Fruit fly (Drosophila melanogaster) whole organism, prepupa: ENCODE measurements around the gene CG33285.

Experiments
- Blimp-1 ChIP-seq: fragments of 200-800 bp; sonication (Bioruptor generic); optimal IDR thresholded peaks from 3 replicates; lab custom pipeline; 2017; ENCODE audit warnings: missing biosample characterization, missing genetic modification characterization, mild to moderate bottlenecking, moderate library complexity, missing genetic modification reagents
- CG10631 ChIP-seq: fragments of 200-800 bp; sonication (Bioruptor generic); optimal IDR thresholded peaks from 2 replicates; lab custom pipeline; 2016; ENCODE audit warnings: missing biosample characterization, missing genetic modification characterization
- CG11294 ChIP-seq: fragments of 200-800 bp; sonication (Bioruptor generic); IDR thresholded peaks from 2 replicates; pipeline ENCODE4 v1.3.6; 2022; ENCODE audit warnings: missing biosample characterization, missing genetic modification characterization
- CG11762 ChIP-seq: fragments of 200-800 bp; sonication (Bioruptor generic); optimal IDR thresholded peaks from 3 replicates; lab custom pipeline; 2016; ENCODE audit warnings: missing biosample characterization, missing genetic modification characterization; ENCODE audit not compliant: insufficient read depth
- CG11902 ChIP-seq: fragments of 200-800 bp; sonication (Bioruptor generic); optimal IDR thresholded peaks from 3 replicates; lab custom pipeline; 2016; ENCODE audit warnings: missing biosample characterization, missing genetic modification characterization
- CG15336 ChIP-seq: fragments of 200-800 bp; sonication (Bioruptor generic); IDR thresholded peaks from 2 replicates; pipeline ENCODE4 v1.3.6; 2022; ENCODE audit warnings: missing biosample characterization, missing genetic modification characterization
- CG1621 ChIP-seq: fragments of 200-800 bp; sonication (Bioruptor generic); optimal IDR thresholded peaks from 3 replicates; lab custom pipeline; 2018; ENCODE audit warnings: missing biosample characterization, mild to moderate bottlenecking, missing genetic modification characterization
- CG16779 ChIP-seq: fragments of 200-800 bp; sonication (Bioruptor generic); optimal IDR thresholded peaks from 3 replicates; lab custom pipeline; 2017; ENCODE audit warnings: missing biosample characterization, mild to moderate bottlenecking, missing genetic modification characterization
- CG3032 ChIP-seq: fragments of 200-800 bp; optimal IDR thresholded peaks from 2 replicates; lab custom pipeline; 2019; ENCODE audit warnings: missing biosample characterization, mild to moderate bottlenecking, missing genetic modification characterization, moderate library complexity
- CG31627 ChIP-seq: fragments of 200-800 bp; sonication (Bioruptor generic); optimal IDR thresholded peaks from 3 replicates; lab custom pipeline; 2016; ENCODE audit warnings: missing biosample characterization, missing genetic modification characterization
- CG32006 ChIP-seq: fragments of 200-800 bp; sonication (Bioruptor generic); optimal IDR thresholded peaks from 3 replicates; lab custom pipeline; 2017; ENCODE audit warnings: missing biosample characterization, mild to moderate bottlenecking, missing genetic modification characterization
- CG3919 ChIP-seq: fragments of 200-800 bp; sonication (Bioruptor generic); optimal IDR thresholded peaks from 3 replicates; lab custom pipeline; 2016; ENCODE audit warnings: missing biosample characterization, missing genetic modification characterization
- CG4318 ChIP-seq: fragments of 200-800 bp; sonication (Bioruptor generic); optimal IDR thresholded peaks from 3 replicates; lab custom pipeline; 2017; ENCODE audit warnings: missing biosample characterization, mild to moderate bottlenecking, missing genetic modification characterization
- CG6163 ChIP-seq: fragments of 200-800 bp; sonication (Bioruptor generic); IDR thresholded peaks from 3 replicates; pipeline ENCODE4 v1.3.6; 2022; ENCODE audit warnings: missing biosample characterization, missing genetic modification characterization
- CG6276 ChIP-seq: fragments of 200-800 bp; sonication (Bioruptor generic); optimal IDR thresholded peaks from 2 replicates; lab custom pipeline; 2017; ENCODE audit warnings: missing biosample characterization, mild to moderate bottlenecking, missing genetic modification characterization
- CG6792 ChIP-seq: fragments of 200-800 bp; sonication (Bioruptor generic); optimal IDR thresholded peaks from 3 replicates; lab custom pipeline; 2016; ENCODE audit warnings: missing biosample characterization, missing genetic modification characterization
- CG6808 ChIP-seq: fragments of 200-800 bp; sonication (Bioruptor generic); optimal IDR thresholded peaks from 3 replicates; lab custom pipeline; 2017; ENCODE audit warnings: missing biosample characterization, missing genetic modification characterization, mild to moderate bottlenecking, moderate library complexity, missing genetic modification reagents
- CG6854 ChIP-seq: fragments of 200-800 bp; sonication (Bioruptor generic); optimal IDR thresholded peaks from 2 replicates; lab custom pipeline; 2017; ENCODE audit warnings: missing biosample characterization, mild to moderate bottlenecking, missing genetic modification characterization
- CG8119 ChIP-seq: fragments of 200-800 bp; sonication (Bioruptor generic); IDR thresholded peaks from 3 replicates; pipeline ENCODE4 v1.3.6; 2022; ENCODE audit warnings: missing biosample characterization, missing genetic modification characterization
- CG8319 ChIP-seq: fragments of 200-800 bp; sonication (Bioruptor generic); optimal IDR thresholded peaks from 3 replicates; lab custom pipeline; 2016; ENCODE audit warnings: missing biosample characterization, missing genetic modification characterization
- CG8632 ChIP-seq: fragments of 200-800 bp; sonication (Bioruptor generic); optimal IDR thresholded peaks from 3 replicates; lab custom pipeline; 2016; ENCODE audit warnings: missing biosample characterization, missing genetic modification characterization
- Eip75B ChIP-seq: fragments of 200-800 bp; sonication (Bioruptor generic); optimal IDR thresholded peaks from 3 replicates; lab custom pipeline; 2016; ENCODE audit warnings: missing biosample characterization, missing genetic modification characterization
- Eip78C ChIP-seq: fragments of 200-800 bp; sonication (Bioruptor generic); peaks from one replicate; lab custom pipeline; 2016; ENCODE audit warnings: missing biosample characterization, missing genetic modification characterization
- Ets21C ChIP-seq: fragments of 200-800 bp; sonication (Bioruptor generic); optimal IDR thresholded peaks from 3 replicates; lab custom pipeline; 2016; ENCODE audit warnings: missing biosample characterization, missing genetic modification characterization
- Ets96B ChIP-seq: fragments of 200-800 bp; optimal IDR thresholded peaks from 2 replicates; lab custom pipeline; 2019; ENCODE audit warnings: missing biosample characterization, mild to moderate bottlenecking, missing genetic modification characterization, moderate library complexity
- Gug ChIP-seq: fragments of 200-800 bp; sonication (Bioruptor generic); IDR thresholded peaks from 2 replicates; pipeline ENCODE4 v1.3.6; 2022; ENCODE audit warnings: missing biosample characterization, missing genetic modification characterization
- Hr39 ChIP-seq: fragments of 200-800 bp; sonication (Bioruptor generic); optimal IDR thresholded peaks from 2 replicates; lab custom pipeline; 2016; ENCODE audit warnings: missing biosample characterization, missing genetic modification characterization
- Hr4 ChIP-seq: fragments of 200-800 bp; sonication (Bioruptor generic); optimal IDR thresholded peaks from 3 replicates; lab custom pipeline; 2016; ENCODE audit warnings: missing biosample characterization, missing genetic modification characterization
- Met ChIP-seq: fragments of 200-800 bp; sonication (Bioruptor generic); optimal IDR thresholded peaks from 3 replicates; lab custom pipeline; 2016; ENCODE audit warnings: missing biosample characterization, missing genetic modification characterization
- Sox102F ChIP-seq: fragments of 200-800 bp; sonication (Bioruptor generic); optimal IDR thresholded peaks from 2 replicates; lab custom pipeline; 2016; ENCODE audit warnings: missing biosample characterization, mild to moderate bottlenecking, missing genetic modification characterization
- Sox15 ChIP-seq: fragments of 200-800 bp; sonication (Bioruptor generic); optimal IDR thresholded peaks from 3 replicates; lab custom pipeline; 2016; ENCODE audit warnings: missing biosample characterization, missing genetic modification characterization
- achi ChIP-seq: fragments of 200-800 bp; sonication (Bioruptor generic); optimal IDR thresholded peaks from 3 replicates; lab custom pipeline; 2016; ENCODE audit warnings: missing biosample characterization, missing genetic modification characterization
- acj6 ChIP-seq: fragments of 200-800 bp; sonication (Bioruptor generic); optimal IDR thresholded peaks from 3 replicates; lab custom pipeline; 2016; ENCODE audit warnings: missing biosample characterization, missing genetic modification characterization
- cyc ChIP-seq: fragments of 200-800 bp; sonication (Bioruptor generic); optimal IDR thresholded peaks from 3 replicates; lab custom pipeline; 2016; ENCODE audit warnings: missing biosample characterization, missing genetic modification characterization
- dac ChIP-seq: fragments of 200-800 bp; sonication (Bioruptor generic); optimal IDR thresholded peaks from 2 replicates; lab custom pipeline; 2017; ENCODE audit warnings: missing biosample characterization, mild to moderate bottlenecking, missing genetic modification characterization
- dsx ChIP-seq: fragments of 200-800 bp; optimal IDR thresholded peaks from 3 replicates; lab custom pipeline; 2019; ENCODE audit warnings: missing biosample characterization, mild to moderate bottlenecking, missing genetic modification characterization, moderate library complexity; ENCODE audit not compliant: poor library complexity, severe bottlenecking
- eg ChIP-seq: fragments of 200-800 bp; sonication (Bioruptor generic); IDR thresholded peaks from 3 replicates; pipeline ENCODE4 v1.3.6; 2022; ENCODE audit warnings: missing biosample characterization, missing genetic modification characterization
- fd85E ChIP-seq: fragments of 200-800 bp; sonication (Bioruptor generic); optimal IDR thresholded peaks from 3 replicates; lab custom pipeline; 2016; ENCODE audit warnings: missing biosample characterization, missing genetic modification characterization
- net ChIP-seq: fragments of 200-800 bp; sonication (Bioruptor generic); optimal IDR thresholded peaks from 3 replicates; lab custom pipeline; 2016; ENCODE audit warnings: missing biosample characterization, missing genetic modification characterization
- pdm3 ChIP-seq: fragments of 200-800 bp; sonication (Bioruptor generic); optimal IDR thresholded peaks from 3 replicates; lab custom pipeline; 2016; ENCODE audit warnings: missing biosample characterization, missing genetic modification characterization
- salr ChIP-seq, 2 experiments: fragments of 200-800 bp; sonication (Bioruptor generic); optimal IDR thresholded peaks; 3 replicates each; lab custom pipeline; 2016 to 2018; ENCODE audit warnings: missing biosample characterization in 2 of 2, missing genetic modification characterization in 2 of 2, mild to moderate bottlenecking in 1 of 2
- spab ChIP-seq: fragments of 200-800 bp; sonication (Bioruptor generic); optimal IDR thresholded peaks from 2 replicates; lab custom pipeline; 2017; ENCODE audit warnings: missing biosample characterization, mild to moderate bottlenecking, missing genetic modification characterization, missing genetic modification reagents
- ss ChIP-seq, 2 experiments: fragments of 200-800 bp; sonication (Bioruptor generic); optimal IDR thresholded peaks; 2 replicates in 1 of 2; 3 replicates in 1 of 2; lab custom pipeline; 2017 to 2018; ENCODE audit warnings: mild to moderate bottlenecking in 2 of 2, missing biosample characterization in 2 of 2, missing genetic modification characterization in 2 of 2, moderate library complexity in 1 of 2
- topi ChIP-seq: fragments of 200-800 bp; sonication (Bioruptor generic); optimal IDR thresholded peaks from 3 replicates; lab custom pipeline; 2016; ENCODE audit warnings: missing biosample characterization, missing genetic modification characterization

The CG33285 gene

DNA sequence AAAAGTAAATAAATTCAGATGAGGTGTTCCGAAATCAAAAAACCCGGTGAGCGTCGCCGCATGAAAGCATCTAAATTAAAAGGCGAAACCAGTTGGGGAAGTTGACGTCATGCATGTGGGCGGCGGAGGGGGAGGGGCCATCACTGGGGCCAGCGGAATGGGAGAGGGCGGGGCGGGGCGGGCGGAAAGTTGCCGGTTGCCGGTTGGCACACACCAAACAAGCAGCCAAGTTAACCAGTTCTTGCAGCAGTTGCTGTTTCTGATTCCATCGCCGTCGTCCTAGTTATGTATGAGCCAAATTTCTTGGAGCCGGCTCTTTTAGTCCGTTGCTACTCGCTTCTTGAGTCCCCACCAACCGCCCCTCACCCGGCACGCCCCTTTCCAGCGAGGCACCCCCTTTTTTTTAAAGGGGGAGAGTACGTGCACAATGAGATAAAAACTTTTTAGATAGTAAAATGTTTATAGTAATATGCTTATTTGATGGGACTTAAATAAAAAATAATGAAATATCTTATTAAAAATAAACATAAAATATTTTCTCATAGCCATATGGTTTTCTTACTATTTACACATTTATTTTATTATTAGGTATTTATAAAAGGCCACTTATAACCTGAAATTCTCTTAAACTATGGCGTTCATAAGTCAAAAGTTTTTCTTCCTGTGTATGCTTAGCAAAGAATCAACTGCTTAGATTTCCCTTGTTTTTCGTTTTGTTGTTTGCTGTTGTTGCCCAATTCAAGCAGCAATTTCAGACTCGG, 36.4 kb downstream of the CG33285 start (continued):
- TF ChIP-seq Sox102F (no peak), pdm3 (peak; percentile 13), achi (GFP tag; lab: Kevin White, UChicago) (peak; percentile 23), ss (GFP tag; optimal IDR thresholded peaks at IDR 0.05; lab: Kevin White, UChicago) (peak in 1 of 2 experiments; percentile 14), Eip78C (GFP tag; lab: Kevin White, UChicago) (peak; percentile 75), Sox15 (GFP tag; lab: Kevin White, UChicago) (no peak), Blimp-1 (GFP tag; lab: Kevin White, UChicago) (no peak), CG8632 (GFP tag; lab: Kevin White, UChicago) (peak; percentile 29), CG6163 (no peak)
- TF ChIP-seq, all 60 proteins: peak for 25

DNA sequence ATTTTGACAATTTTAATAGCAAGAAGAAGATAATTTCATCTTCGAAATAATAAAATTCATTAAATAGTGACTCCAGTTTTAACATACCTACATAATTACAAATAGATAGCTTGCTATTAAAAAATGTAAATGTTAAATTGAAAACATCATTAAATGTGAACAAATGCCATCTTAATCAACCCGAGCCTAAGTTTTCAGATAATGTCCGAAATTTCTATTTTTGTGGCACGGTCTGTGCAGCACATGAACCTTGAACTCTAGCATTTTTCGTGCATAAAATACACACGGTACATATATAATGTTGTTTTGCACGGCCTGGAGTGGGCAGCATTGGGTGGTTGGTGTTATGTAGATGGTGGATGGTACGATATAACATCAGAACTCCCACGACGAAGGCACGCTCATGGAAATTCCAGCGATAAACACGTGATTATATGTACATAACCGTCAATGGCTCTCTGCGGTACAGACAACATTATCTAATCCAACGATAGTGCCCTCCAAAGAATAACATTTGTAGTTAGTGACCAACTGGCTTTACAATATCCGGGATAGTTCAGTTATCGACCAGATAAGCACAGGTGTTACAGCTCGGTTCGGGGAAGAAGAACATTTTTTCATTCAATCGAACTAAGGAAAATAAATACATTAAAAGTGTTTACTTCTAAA, 38.6 kb downstream of the CG33285 start:
- TF ChIP-seq CG6276 (peak; percentile 51), CG3919 (no peak)

DNA sequence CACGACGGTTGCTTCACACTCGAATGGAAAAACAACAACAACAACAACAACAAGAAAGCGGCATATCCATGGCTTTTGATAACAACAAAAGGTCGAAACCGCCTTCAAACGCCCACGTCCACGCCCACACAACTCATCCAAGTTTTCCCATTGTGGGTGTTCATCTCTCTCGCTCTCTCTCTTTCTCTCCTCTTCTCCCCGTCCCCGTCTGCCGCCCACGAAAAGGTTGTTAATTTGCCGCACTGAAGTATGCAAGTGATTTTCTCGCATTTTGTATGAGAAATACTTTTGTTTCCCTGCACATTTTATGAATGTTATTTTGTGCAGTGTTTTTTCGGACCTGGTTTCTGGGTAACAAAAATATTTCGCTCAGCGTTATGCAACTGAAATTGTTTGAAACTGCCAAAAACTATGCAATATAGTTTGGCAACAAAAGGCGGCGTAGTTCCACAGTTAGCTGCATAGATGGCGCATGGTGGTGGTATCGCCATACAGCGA, 39.3 kb downstream of the CG33285 start:
- TF ChIP-seq CG15336 (GFP tag; lab: Robert Waterston, UW) = peak; percentile 45; the same call in 1 of the 2 replicates
- no peak for TF ChIP-seq CG11902 (GFP tag; lab: Kevin White, UChicago)
- no peak for TF ChIP-seq CG11294 (GFP tag; lab: Robert Waterston, UW)
- no peak for TF ChIP-seq CG6163
- TF ChIP-seq fd85E (GFP tag; lab: Kevin White, UChicago) = no peak
- TF ChIP-seq CG8632 (GFP tag; lab: Kevin White, UChicago) = no peak
- TF ChIP-seq Eip78C (GFP tag; lab: Kevin White, UChicago) = peak; percentile 79
- TF ChIP-seq CG3032 (tag; lab: Kevin White, UChicago) = peak; percentile 21
- TF ChIP-seq net = peak; percentile 56
- TF ChIP-seq CG16779 = peak; percentile 29
- TF ChIP-seq Gug (GFP tag; lab: Robert Waterston, UW) = no peak
- no peak for TF ChIP-seq cyc
- TF ChIP-seq Hr4 (GFP tag; lab: Kevin White, UChicago) = no peak
- no peak; the same call in 2 of the 3 replicates for TF ChIP-seq eg (GFP tag; lab: Robert Waterston, UW)
- peak; percentile 46 for TF ChIP-seq Eip75B (GFP tag; lab: Kevin White, UChicago)
- peak; percentile 4 for TF ChIP-seq achi (GFP tag; lab: Kevin White, UChicago)
- no peak for TF ChIP-seq CG6808
- no peak for TF ChIP-seq spab (GFP tag; lab: Kevin White, UChicago)
- TF ChIP-seq CG4318 (GFP tag; lab: Kevin White, UChicago) = no peak
- peak; percentile 62 for TF ChIP-seq dsx (GFP tag; lab: Kevin White, UChicago)
- no peak for TF ChIP-seq CG6792 (GFP tag; lab: Kevin White, UChicago)
- TF ChIP-seq Met (GFP tag; lab: Kevin White, UChicago) = peak; percentile 23
- no peak for TF ChIP-seq CG1621
- TF ChIP-seq CG31627 (GFP tag; lab: Kevin White, UChicago) = peak; percentile 34
- TF ChIP-seq Ets21C (GFP tag; lab: Kevin White, UChicago) = no peak
- TF ChIP-seq topi (GFP tag; lab: Kevin White, UChicago) = no peak
- TF ChIP-seq Sox102F = no peak
- TF ChIP-seq CG8319 (GFP tag; lab: Kevin White, UChicago) = no peak
- TF ChIP-seq CG10631 (GFP tag; lab: Kevin White, UChicago) = no peak
- TF ChIP-seq CG6854 = no peak
- no peak for TF ChIP-seq Hr39
- peak in 1 of 2 experiments; percentile 19 for TF ChIP-seq salr (GFP tag; optimal IDR thresholded peaks at IDR 0.05; lab: Kevin White, UChicago)
- no peak for TF ChIP-seq CG32006 (GFP tag; lab: Kevin White, UChicago)
- TF ChIP-seq acj6 (GFP tag; lab: Kevin White, UChicago) = no peak
- TF ChIP-seq CG11762 (GFP tag; lab: Kevin White, UChicago) = no peak
- TF ChIP-seq CG8119 (GFP tag; lab: Robert Waterston, UW) = peak; percentile 25; the same call in 2 of the 3 replicates
- no peak for TF ChIP-seq Sox15 (GFP tag; lab: Kevin White, UChicago)
- TF ChIP-seq dac (GFP tag; lab: Kevin White, UChicago) = no peak
- TF ChIP-seq Ets96B (tag; lab: Kevin White, UChicago) = no peak
- TF ChIP-seq CG3919 = peak; percentile 54
